Fruit fly (Drosophila melanogaster) whole organism, wandering third instar larva: ENCODE results near the gene CG46310.

Experiments
- Abd-B ChIP-seq: fragments of >200 bp; optimal IDR thresholded peaks from 2 replicates; lab custom pipeline; 2017; ENCODE audit warnings: missing biosample characterization, missing genetic modification characterization
- CG32264 ChIP-seq: fragments of 200-800 bp; sonication (Bioruptor generic); optimal IDR thresholded peaks from 2 replicates; lab custom pipeline; 2016; ENCODE audit warnings: missing biosample characterization, missing genetic modification characterization
- CG9705 ChIP-seq: fragments of 200-800 bp; sonication (Bioruptor generic); optimal IDR thresholded peaks from 2 replicates; lab custom pipeline; 2018; ENCODE audit warnings: missing biosample characterization, mild to moderate bottlenecking, missing genetic modification characterization
- CrebA ChIP-seq: fragments of 200-800 bp; sonication (Bioruptor generic); optimal IDR thresholded peaks from 2 replicates; lab custom pipeline; 2016; ENCODE audit warnings: missing biosample characterization, mild to moderate bottlenecking, missing genetic modification characterization, borderline replicate concordance
- Dfd ChIP-seq: fragments of >200 bp; optimal IDR thresholded peaks from 2 replicates; lab custom pipeline; 2017; ENCODE audit warnings: missing biosample characterization, missing genetic modification characterization
- Dif ChIP-seq: fragments of 200-275, 200-300 bp; sonication (Bioruptor generic); optimal IDR thresholded peaks from 2 replicates; lab custom pipeline; 2018; ENCODE audit warnings: missing biosample characterization, missing genetic modification characterization; ENCODE audit not compliant: partially characterized antibody
- GATAd ChIP-seq: sonication (Bioruptor generic); optimal IDR thresholded peaks from 2 replicates; lab custom pipeline; 2016; ENCODE audit warnings: missing biosample characterization, missing genetic modification characterization
- HLH106 ChIP-seq: fragments of 200-800 bp; optimal IDR thresholded peaks from 3 replicates; lab custom pipeline; 2019; ENCODE audit warnings: missing biosample characterization, mild to moderate bottlenecking, missing genetic modification characterization, moderate library complexity
- Hnf4 ChIP-seq: fragments of 200-800 bp; sonication (Bioruptor generic); optimal IDR thresholded peaks from 2 replicates; lab custom pipeline; 2016; ENCODE audit warnings: missing biosample characterization, mild to moderate bottlenecking, missing genetic modification characterization
- Hr78 ChIP-seq: fragments of >200 bp; optimal IDR thresholded peaks from 2 replicates; lab custom pipeline; 2017; ENCODE audit warnings: missing biosample characterization, missing genetic modification characterization
- Hr83 ChIP-seq: fragments of 200-300 bp; sonication (Bioruptor generic); optimal IDR thresholded peaks from 2 replicates; lab custom pipeline; 2016; ENCODE audit warnings: missing biosample characterization, mild to moderate bottlenecking, missing genetic modification characterization, moderate library complexity; ENCODE audit not compliant: poor library complexity, severe bottlenecking
- Jra ChIP-seq: sonication (Bioruptor generic); optimal IDR thresholded peaks from 2 replicates; lab custom pipeline; 2016; ENCODE audit warnings: missing biosample characterization, missing genetic modification characterization
- Mio ChIP-seq: sonication (Bioruptor generic); optimal IDR thresholded peaks from 2 replicates; lab custom pipeline; 2016; ENCODE audit warnings: missing biosample characterization, missing genetic modification characterization
- Myc ChIP-seq: fragments of >200 bp; optimal IDR thresholded peaks from 2 replicates; lab custom pipeline; 2017
- N ChIP-seq: fragments of >200 bp; optimal IDR thresholded peaks from 2 replicates; lab custom pipeline; 2018; ENCODE audit warnings: missing biosample characterization, missing external identifiers, missing genetic modification characterization
- OdsH ChIP-seq: fragments of 200-800 bp; sonication (Bioruptor generic); optimal IDR thresholded peaks from 2 replicates; lab custom pipeline; 2016; ENCODE audit warnings: missing biosample characterization, mild to moderate bottlenecking, missing genetic modification characterization
- Rel ChIP-seq, 2 experiments: fragments of 200-800 bp; sonication (Bioruptor generic) in 1 of 2; optimal IDR thresholded peaks; 2 replicates in 1 of 2; 3 replicates in 1 of 2; lab custom pipeline; 2016 to 2019; ENCODE audit warnings: mild to moderate bottlenecking in 2 of 2, missing biosample characterization in 2 of 2, missing genetic modification characterization in 2 of 2, moderate library complexity in 1 of 2
- Sp1 ChIP-seq: fragments of 200-800 bp; sonication (Bioruptor generic); optimal IDR thresholded peaks from 3 replicates; lab custom pipeline; 2019; ENCODE audit warnings: missing biosample characterization, mild to moderate bottlenecking, missing genetic modification characterization, moderate library complexity
- Vsx2 ChIP-seq: fragments of 200-300, 225-300 bp; sonication (Bioruptor generic); optimal IDR thresholded peaks from 2 replicates; lab custom pipeline; 2018; ENCODE audit warnings: missing biosample characterization, missing genetic modification characterization; ENCODE audit not compliant: partially characterized antibody
- br ChIP-seq: fragments of 200-800 bp; sonication (Bioruptor generic); optimal IDR thresholded peaks from 2 replicates; lab custom pipeline; 2016; ENCODE audit warnings: missing biosample characterization, missing genetic modification characterization
- brk ChIP-seq: fragments of 200-800 bp; sonication (Bioruptor generic); optimal IDR thresholded peaks from 2 replicates; lab custom pipeline; 2016; ENCODE audit warnings: missing biosample characterization, mild to moderate bottlenecking, missing genetic modification characterization
- dl ChIP-seq, 2 experiments: fragments of 175-275, 200-275 bp in 1 of 2; fragments of 200-275 bp in 1 of 2; sonication (Bioruptor generic); optimal IDR thresholded peaks; lab custom pipeline; 2018; ENCODE audit warnings: mild to moderate bottlenecking in 2 of 2, missing biosample characterization in 2 of 2, missing genetic modification characterization in 2 of 2, moderate library complexity in 2 of 2; ENCODE audit not compliant: partially characterized antibody in 2 of 2, insufficient read depth in 1 of 2
- dmrt93B ChIP-seq: fragments of 200-800 bp; sonication (Bioruptor generic); optimal IDR thresholded peaks from 2 replicates; lab custom pipeline; 2018; ENCODE audit warnings: missing biosample characterization, mild to moderate bottlenecking, missing genetic modification characterization
- dsf ChIP-seq: sonication (Bioruptor generic); optimal IDR thresholded peaks from 2 replicates; lab custom pipeline; 2016; ENCODE audit warnings: missing biosample characterization, missing genetic modification characterization, borderline replicate concordance
- ey ChIP-seq: fragments of 200-800 bp; sonication (Bioruptor generic); optimal IDR thresholded peaks from 2 replicates; lab custom pipeline; 2016; ENCODE audit warnings: missing biosample characterization, missing genetic modification characterization
- foxo ChIP-seq, 2 experiments: fragments of 200-800 bp; sonication (Bioruptor generic); optimal IDR thresholded peaks; 2 replicates in 1 of 2; 3 replicates in 1 of 2; lab custom pipeline; 2016 to 2017; ENCODE audit warnings: missing biosample characterization in 2 of 2, missing genetic modification characterization in 2 of 2
- fru ChIP-seq: fragments of 200-800 bp; sonication (Bioruptor generic); optimal IDR thresholded peaks from 3 replicates; lab custom pipeline; 2016; ENCODE audit warnings: missing biosample characterization, mild to moderate bottlenecking, missing genetic modification characterization
- h ChIP-seq: fragments of 200-800 bp; sonication (Bioruptor generic); optimal IDR thresholded peaks from 3 replicates; lab custom pipeline; 2016; ENCODE audit warnings: missing biosample characterization, mild to moderate bottlenecking, missing genetic modification characterization
- jim ChIP-seq: fragments of 175-275, 200-325 bp; sonication (Bioruptor generic); optimal IDR thresholded peaks from 2 replicates; lab custom pipeline; 2016; ENCODE audit warnings: missing biosample characterization, mild to moderate bottlenecking, missing genetic modification characterization
- lola ChIP-seq: fragments of >200 bp; optimal IDR thresholded peaks from 2 replicates; lab custom pipeline; 2017; ENCODE audit warnings: missing biosample characterization, missing genetic modification characterization
- pan ChIP-seq: fragments of >200 bp; optimal IDR thresholded peaks from 2 replicates; lab custom pipeline; 2017
- psq ChIP-seq: fragments of 200-800 bp; sonication (Bioruptor generic); optimal IDR thresholded peaks from 3 replicates; lab custom pipeline; 2017; ENCODE audit warnings: missing biosample characterization, mild to moderate bottlenecking, missing genetic modification characterization, moderate library complexity
- rgr ChIP-seq: fragments of 200-800 bp; sonication (Bioruptor generic); optimal IDR thresholded peaks from 3 replicates; lab custom pipeline; 2016; ENCODE audit warnings: missing biosample characterization, mild to moderate bottlenecking, missing genetic modification characterization
- sage ChIP-seq: fragments of 200-800 bp; sonication (Bioruptor generic); optimal IDR thresholded peaks from 2 replicates; lab custom pipeline; 2016; ENCODE audit warnings: missing biosample characterization, mild to moderate bottlenecking, missing genetic modification characterization
- sv ChIP-seq: fragments of 200-800 bp; sonication (Bioruptor generic); optimal IDR thresholded peaks from 3 replicates; lab custom pipeline; 2016; ENCODE audit warnings: missing biosample characterization, missing genetic modification characterization
- tai ChIP-seq: sonication (Bioruptor generic); optimal IDR thresholded peaks from 2 replicates; lab custom pipeline; 2016; ENCODE audit warnings: missing biosample characterization, missing genetic modification characterization
- usp ChIP-seq: fragments of >200 bp; optimal IDR thresholded peaks from 2 replicates; lab custom pipeline; 2017; ENCODE audit warnings: missing biosample characterization, missing genetic modification characterization
- woc ChIP-seq: sonication (Bioruptor generic); optimal IDR thresholded peaks from 2 replicates; lab custom pipeline; 2016; ENCODE audit warnings: missing biosample characterization, mild to moderate bottlenecking, missing genetic modification characterization

The CG46310 gene

DNA sequence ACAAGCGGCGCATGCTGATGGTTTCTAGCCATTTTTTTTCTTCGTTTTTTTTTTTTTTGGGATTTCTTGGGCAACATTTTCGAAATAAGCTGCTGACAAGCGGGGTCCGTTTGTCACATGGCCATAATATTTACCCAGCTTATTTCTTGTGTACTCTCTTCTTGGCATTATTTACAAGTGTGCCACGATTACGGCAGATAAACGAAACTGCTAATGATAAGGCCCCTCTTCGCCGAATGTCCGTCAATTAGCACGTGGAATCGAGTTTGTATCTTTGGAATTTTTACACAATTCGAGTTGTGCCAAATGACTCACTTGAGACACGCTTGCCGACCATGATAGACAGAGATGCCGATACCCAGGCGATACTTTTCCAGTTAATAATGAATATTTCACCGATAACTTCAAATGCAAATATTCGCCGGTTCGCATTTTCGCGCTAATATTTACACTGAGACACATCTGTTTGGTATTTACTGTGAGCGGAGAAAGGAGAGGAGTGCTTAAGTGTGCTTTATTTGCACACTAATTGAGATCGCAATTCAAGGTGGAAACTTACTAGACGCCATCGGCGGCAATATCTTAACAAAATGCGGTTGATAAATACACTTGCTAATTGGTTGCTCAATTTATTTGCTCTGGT, 2.9 kb downstream of the CG46310 start:
- TF ChIP-seq pan (no peak), Myc (no peak), Jra (GFP tag; lab: Kevin White, UChicago) (peak; percentile 42), h (GFP tag; lab: Kevin White, UChicago) (peak; percentile 80), tai (GFP tag; lab: Kevin White, UChicago) (no peak), br (GFP tag; lab: Kevin White, UChicago) (peak; percentile 78), Hnf4 (GFP tag; lab: Kevin White, UChicago) (peak; percentile 59), ey (GFP tag; lab: Kevin White, UChicago) (peak; percentile 7), CG9705 (peak; percentile 20), lola (GFP tag; lab: Kevin White, UChicago) (no peak), usp (no peak), woc (GFP tag; lab: Kevin White, UChicago) (peak; percentile 7), GATAd (GFP tag; lab: Kevin White, UChicago) (peak; percentile 62), Dif (GFP tag; lab: Kevin White, UChicago) (no peak), Vsx2 (GFP tag; lab: Kevin White, UChicago) (no peak), Hr83 (GFP tag; lab: Kevin White, UChicago) (peak; percentile 91), foxo (GFP tag; optimal IDR thresholded peaks at IDR 0.05; lab: Kevin White, UChicago) (peak in 1 of 2 experiments; percentile 63), Dfd (GFP tag; lab: Kevin White, UChicago) (no peak), dl (GFP tag; optimal IDR thresholded peaks at IDR 0.05; lab: Kevin White, UChicago; ENCODE audit: insufficient read depth in 1 of 2, partially characterized antibody in 2 of 2) (no peak), Abd-B (GFP tag; lab: Kevin White, UChicago) (no peak), sv (GFP tag; lab: Kevin White, UChicago) (peak; percentile 17), sage (no peak), dsf (GFP tag; lab: Kevin White, UChicago) (no peak), rgr (GFP tag; lab: Kevin White, UChicago) (peak; percentile 76), fru (GFP tag; lab: Kevin White, UChicago) (peak; percentile 66), psq (GFP tag; lab: Kevin White, UChicago) (peak; percentile 14), Hr78 (GFP tag; lab: Kevin White, UChicago) (no peak), dmrt93B (GFP tag; lab: Kevin White, UChicago) (peak; percentile 23), CG32264 (GFP tag; lab: Kevin White, UChicago) (peak; percentile 59), Rel (GFP tag; optimal IDR thresholded peaks at IDR 0.05; lab: Kevin White, UChicago) (no peak), Rel (tag; optimal IDR thresholded peaks at IDR 0.05; lab: Kevin White, UChicago) (peak; percentile 5), N (no peak), Sp1 (GFP tag; lab: Kevin White, UChicago) (peak; percentile 39), brk (GFP tag; lab: Kevin White, UChicago) (no peak), jim (GFP tag; lab: Kevin White, UChicago) (no peak), HLH106 (tag; lab: Kevin White, UChicago) (peak; percentile 33), CrebA (GFP tag; lab: Kevin White, UChicago) (no peak), OdsH (GFP tag; lab: Kevin White, UChicago) (peak; percentile 39), Mio (GFP tag; lab: Kevin White, UChicago) (no peak)
- TF ChIP-seq, all 38 proteins: peak for 20

dm6 chr3R:23177457-23177856, 3.8 kb downstream of the CG46310 start:
- TF ChIP-seq GATAd (GFP tag; lab: Kevin White, UChicago) (no peak), Rel (GFP tag; optimal IDR thresholded peaks at IDR 0.05; lab: Kevin White, UChicago) (no peak), Rel (tag; optimal IDR thresholded peaks at IDR 0.05; lab: Kevin White, UChicago) (peak; percentile 16)
- TF ChIP-seq, all 38 proteins: peak for 1
